Worm (Caenorhabditis elegans): Measurements from ENCODE around the gene dhrs-4.
"Not testable (repeated sequence)": the region's sequence is repeated elsewhere in the genome, so short reads cannot be mapped to it uniquely, and the experiment has no call there.

dhrs-4 gene

ce11 chrV:12963192-12963591 lies 40.8 kb downstream of the dhrs-4 start, which contains the start of gene hrg-9 (continued):
- TF ChIP-seq nhr-48 (tag; optimal IDR thresholded peaks at IDR 0.05), result no peak
- TF ChIP-seq lim-7 (GFP tag; IDR thresholded peaks at IDR 0.05), result no peak
- TF ChIP-seq rbr-2 (tag; optimal IDR thresholded peaks at IDR 0.05), result no peak
- no peak for TF ChIP-seq nhr-6 (tag; optimal IDR thresholded peaks at IDR 0.05)
- TF ChIP-seq lin-13 (GFP tag; optimal IDR thresholded peaks at IDR 0.05), result no peak
- no peak for TF ChIP-seq unc-130 (GFP tag; optimal IDR thresholded peaks at IDR 0.05)
- no peak for TF ChIP-seq madf-5 (GFP tag; IDR thresholded peaks at IDR 0.05)
- TF ChIP-seq nhr-76 (tag; optimal IDR thresholded peaks at IDR 0.05), result no peak
- no peak for TF ChIP-seq madf-9 (GFP tag; conservative IDR thresholded peaks at IDR 0.05)
- no peak for TF ChIP-seq mdl-1 (tag; optimal IDR thresholded peaks at IDR 0.05)
- no peak for TF ChIP-seq lin-29 (GFP tag; IDR thresholded peaks at IDR 0.05)
- peak; percentile 95 for TF ChIP-seq ztf-7 (tag; optimal IDR thresholded peaks at IDR 0.05)
- TF ChIP-seq nhr-28 (tag; optimal IDR thresholded peaks at IDR 0.05), result peak; percentile 37
- TF ChIP-seq zfp-3 (GFP tag; conservative IDR thresholded peaks at IDR 0.05), result no peak
- TF ChIP-seq php-3 (GFP tag; IDR thresholded peaks at IDR 0.05), result no peak
- TF ChIP-seq spr-3 (GFP tag; optimal IDR thresholded peaks at IDR 0.05), result no peak
- no peak for TF ChIP-seq zip-2 (tag; optimal IDR thresholded peaks at IDR 0.05)
- TF ChIP-seq dmd-9 (GFP tag; IDR thresholded peaks at IDR 0.05), result no peak
- no peak for TF ChIP-seq aly-2 (tag; optimal IDR thresholded peaks at IDR 0.05)
- peak in 1 of 2 experiments; percentile 28 for TF ChIP-seq lsy-2 (tag; optimal IDR thresholded peaks at IDR 0.05)
- TF ChIP-seq jun-1 (tag; optimal IDR thresholded peaks at IDR 0.05), result no peak
- no peak for TF ChIP-seq zfp-2 (tag; optimal IDR thresholded peaks at IDR 0.05)
- no peak for TF ChIP-seq daf-12 (tag; optimal IDR thresholded peaks at IDR 0.05)
- no peak for TF ChIP-seq unc-39 (tag; optimal IDR thresholded peaks at IDR 0.05)
- TF ChIP-seq F37D6.2 (tag; optimal IDR thresholded peaks at IDR 0.05), result no peak
- TF ChIP-seq ces-1 (GFP tag; optimal IDR thresholded peaks at IDR 0.05), result no peak
- no peak for TF ChIP-seq gei-8 (GFP tag; optimal IDR thresholded peaks at IDR 0.05)

DNA sequence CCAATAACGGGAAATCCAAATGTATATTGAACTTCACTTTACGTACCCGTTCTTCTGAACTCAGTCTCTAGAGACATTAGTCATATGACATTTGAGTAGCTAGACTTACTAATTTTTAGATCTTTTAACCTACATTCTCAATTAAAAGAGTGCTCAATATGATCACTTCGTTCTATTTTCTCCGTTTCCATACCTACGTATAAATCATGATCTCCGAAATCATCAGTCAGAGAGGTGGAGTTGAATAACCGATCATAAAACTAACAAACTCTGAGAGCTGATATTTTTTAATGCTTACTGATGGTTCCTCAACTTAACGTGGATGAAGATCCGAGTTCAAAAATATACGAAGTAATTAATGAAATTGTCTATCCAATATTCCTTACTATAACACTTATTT lies 41.7 kb downstream of the dhrs-4 start, which contains the start of gene srd-35:
srd-35 (plus strand) TSS at position 301 of the 400 bp plus-strand sequence.
- TF ChIP-seq nhr-11 (tag; optimal IDR thresholded peaks at IDR 0.05) (no peak), zfp-2 (tag; optimal IDR thresholded peaks at IDR 0.05) (no peak), dmd-9 (GFP tag; IDR thresholded peaks at IDR 0.05) (no peak), F49E8.2 (tag; optimal IDR thresholded peaks at IDR 0.05; ENCODE audit: borderline replicate concordance) (no peak), nhr-76 (tag; optimal IDR thresholded peaks at IDR 0.05) (no peak), zip-11 (GFP tag; IDR thresholded peaks at IDR 0.05) (no peak)

DNA sequence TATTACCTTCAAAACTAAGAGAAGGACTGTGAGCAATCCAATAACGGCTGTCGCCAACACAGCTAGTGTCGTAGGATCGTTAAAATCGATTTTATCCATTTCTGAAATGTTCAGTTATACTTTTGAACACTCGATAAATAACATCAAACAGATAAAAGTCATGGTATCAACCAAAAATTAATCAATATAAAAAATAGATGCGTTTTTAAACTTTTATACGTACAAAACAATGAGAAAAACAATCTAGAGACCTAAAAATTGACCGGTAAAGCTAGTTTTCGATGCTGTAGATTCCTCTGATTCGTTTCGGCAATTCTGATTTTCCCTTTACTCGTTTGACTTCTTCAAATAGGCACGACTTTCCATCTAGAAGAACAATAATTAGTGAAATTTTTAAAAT lies 44.7 kb downstream of the dhrs-4 start, which contains the start of gene R186.3:
R186.3 (minus strand) TSS at position 101 of the 400 bp plus-strand sequence.
- no peak for TF ChIP-seq mxl-3 (GFP tag; optimal IDR thresholded peaks at IDR 0.05)
- TF ChIP-seq lin-15B (tag; optimal IDR thresholded peaks at IDR 0.05), result no peak
- no peak for TF ChIP-seq ztf-11 (tag; optimal IDR thresholded peaks at IDR 0.05)
- TF ChIP-seq T26A8.4 (GFP tag; IDR thresholded peaks at IDR 0.05), result no peak
- no peak for TF ChIP-seq ceh-20 (GFP tag; IDR thresholded peaks at IDR 0.05)
- TF ChIP-seq egl-27 (tag; optimal IDR thresholded peaks at IDR 0.05), result no peak
- no peak for TF ChIP-seq nhr-76 (tag; optimal IDR thresholded peaks at IDR 0.05)
- TF ChIP-seq ztf-7 (tag; optimal IDR thresholded peaks at IDR 0.05), result no peak
- TF ChIP-seq ceh-32 (tag; optimal IDR thresholded peaks at IDR 0.05; ENCODE audit: poor library complexity), result no peak
- no peak for TF ChIP-seq nhr-77 (tag; optimal IDR thresholded peaks at IDR 0.05)
- no peak for TF ChIP-seq lin-29 (GFP tag; IDR thresholded peaks at IDR 0.05)

- TF ChIP-seq madf-5 (GFP tag; IDR thresholded peaks at IDR 0.05), result peak in 1 of 2 experiments; percentile 48; a peak in 1 of 4 replicates
- TF ChIP-seq hif-1 (tag; optimal IDR thresholded peaks at IDR 0.05), result peak in 1 of 2 experiments; percentile 56
- peak; percentile 58 for TF ChIP-seq dpl-1 (GFP tag; optimal IDR thresholded peaks at IDR 0.05)
- 0 out of 2 replicates have a peak, but pooled peaks have one; percentile 10 for TF ChIP-seq lim-7 (GFP tag; IDR thresholded peaks at IDR 0.05)
- peak; percentile 37 for TF ChIP-seq nhr-11 (tag; optimal IDR thresholded peaks at IDR 0.05)
- TF ChIP-seq zfp-2 (tag; optimal IDR thresholded peaks at IDR 0.05), result peak; percentile 72
- TF ChIP-seq dve-1 (tag; optimal IDR thresholded peaks at IDR 0.05; ENCODE audit: insufficient read depth), result peak; percentile 53
- TF ChIP-seq pha-4 (GFP tag; IDR thresholded peaks at IDR 0.05), result peak; percentile 77
- TF ChIP-seq pha-4 (tag; optimal IDR thresholded peaks at IDR 0.05), result not testable (repeated sequence)
- peak in 1 of 2 experiments; percentile 93 for TF ChIP-seq lsy-2 (tag; optimal IDR thresholded peaks at IDR 0.05)
- TF ChIP-seq lin-15B (tag; optimal IDR thresholded peaks at IDR 0.05), result peak; percentile 18
- peak; percentile 52; the same call in 1 of the 2 replicates for TF ChIP-seq Y48G9A.11 (GFP tag; IDR thresholded peaks at IDR 0.05)
- peak; percentile 87 for TF ChIP-seq zfp-3 (GFP tag; conservative IDR thresholded peaks at IDR 0.05)
- peak; percentile 94 for TF ChIP-seq dmd-6 (GFP tag; IDR thresholded peaks at IDR 0.05)
- TF ChIP-seq ceh-20 (GFP tag; IDR thresholded peaks at IDR 0.05), result peak; percentile 82
- peak; percentile 71; the same call in 1 of the 2 replicates for TF ChIP-seq vab-7 (GFP tag; IDR thresholded peaks at IDR 0.05)
- TF ChIP-seq mxl-3 (GFP tag; optimal IDR thresholded peaks at IDR 0.05), result peak; percentile 44
Measured at ce11 chrV:12967925-12968327, 45.5 kb downstream of the dhrs-4 start, which contains the start of gene R186.8. Gene R186.8 (minus strand): TSS chrV:12967982.

All from whole organism, L4 larva.